Worm (Caenorhabditis elegans): Measurements from ENCODE around the gene F53F8.4.

F53F8.4 gene

ce11 chrV:20721934-20722333, 30.4 kb upstream of the F53F8.4 start, which contains the start of gene Y44A6C.2:
Y44A6C.2 (plus strand) TSS chrV:20722234.
- TF ChIP-seq C06A6.2 (GFP tag; conservative IDR thresholded peaks at IDR 0.05) = no peak
- no peak for TF ChIP-seq Y56A3A.18 (GFP tag; IDR thresholded peaks at IDR 0.05)
- no peak for TF ChIP-seq pha-4 (tag; optimal IDR thresholded peaks at IDR 0.05)
- TF ChIP-seq F33H1.4 (GFP tag; IDR thresholded peaks at IDR 0.05) = no peak
- no peak for TF ChIP-seq madf-6 (GFP tag; IDR thresholded peaks at IDR 0.05)
- TF ChIP-seq ekl-4 (GFP tag; IDR thresholded peaks at IDR 0.05) = no peak
- TF ChIP-seq Y53F4B.3 (GFP tag; IDR thresholded peaks at IDR 0.05) = no peak
- no peak for TF ChIP-seq Y53G8AR.9 (GFP tag; conservative IDR thresholded peaks at IDR 0.05)
- TF ChIP-seq chd-7 (tag; optimal IDR thresholded peaks at IDR 0.05) = no peak
- TF ChIP-seq die-1 (tag; optimal IDR thresholded peaks at IDR 0.05) = no peak

- no peak for TF ChIP-seq sptf-2 (GFP tag; optimal IDR thresholded peaks at IDR 0.05)
- no peak for TF ChIP-seq madf-10 (tag; optimal IDR thresholded peaks at IDR 0.05)
- TF ChIP-seq lin-26 (GFP tag; IDR thresholded peaks at IDR 0.05) = no peak
- TF ChIP-seq pbrm-1 (GFP tag; IDR thresholded peaks at IDR 0.05) = no peak
- no peak for TF ChIP-seq sdz-38 (tag; optimal IDR thresholded peaks at IDR 0.05)
- TF ChIP-seq F22D6.2 (tag; optimal IDR thresholded peaks at IDR 0.05) = no peak
- TF ChIP-seq chd-7 (tag; optimal IDR thresholded peaks at IDR 0.05) = no peak
- TF ChIP-seq F55B11.4 (tag; optimal IDR thresholded peaks at IDR 0.05; ENCODE audit: borderline replicate concordance, insufficient read depth) = no peak
- TF ChIP-seq Y95B8A.8 (GFP tag; IDR thresholded peaks at IDR 0.05) = no peak
- TF ChIP-seq B0019.2 (GFP tag; conservative IDR thresholded peaks at IDR 0.05) = no peak
- TF ChIP-seq dpl-1 (GFP tag; optimal IDR thresholded peaks at IDR 0.05) = no peak
- 0 out of 2 replicates have a peak, but pooled peaks have one; percentile 22 for TF ChIP-seq B0336.3 (GFP tag; IDR thresholded peaks at IDR 0.05)
- TF ChIP-seq ztf-22 (GFP tag; optimal IDR thresholded peaks at IDR 0.05) = peak; percentile 7
- no peak for TF ChIP-seq tbx-9 (tag; optimal IDR thresholded peaks at IDR 0.05; ENCODE audit: borderline replicate concordance)
- TF ChIP-seq T07F8.4 (tag; optimal IDR thresholded peaks at IDR 0.05) = no peak
- no peak for TF ChIP-seq atf-7 (tag; optimal IDR thresholded peaks at IDR 0.05)
- TF ChIP-seq nfyb-1 (GFP tag; IDR thresholded peaks at IDR 0.05) = 0 out of 2 replicates have a peak, but pooled peaks have one; percentile 66
- peak; percentile 50 for TF ChIP-seq ama-1 (optimal IDR thresholded peaks at IDR 0.05)
- no peak for TF ChIP-seq ama-1 (GFP tag; optimal IDR thresholded peaks at IDR 0.05)
- no peak for TF ChIP-seq Y53G8AR.9 (GFP tag; conservative IDR thresholded peaks at IDR 0.05)
- TF ChIP-seq C17E4.6 (GFP tag; IDR thresholded peaks at IDR 0.05) = no peak
- no peak for TF ChIP-seq zfh-2 (GFP tag; conservative IDR thresholded peaks at IDR 0.05)
- TF ChIP-seq nhr-179 (tag; optimal IDR thresholded peaks at IDR 0.05) = no peak
- TF ChIP-seq fkh-3 (tag; optimal IDR thresholded peaks at IDR 0.05) = no peak
- TF ChIP-seq Y53F4B.3 (GFP tag; IDR thresholded peaks at IDR 0.05) = no peak
- no peak for TF ChIP-seq ztf-25 (GFP tag; IDR thresholded peaks at IDR 0.05)
- no peak for TF ChIP-seq rec-8 (tag; optimal IDR thresholded peaks at IDR 0.05)
- no peak for TF ChIP-seq madf-6 (GFP tag; IDR thresholded peaks at IDR 0.05)
- no peak for TF ChIP-seq dox-1 (GFP tag; IDR thresholded peaks at IDR 0.05)
- no peak for TF ChIP-seq F23B12.7 (tag; optimal IDR thresholded peaks at IDR 0.05; ENCODE audit: insufficient read depth)
- no peak for TF ChIP-seq rcor-1 (GFP tag; IDR thresholded peaks at IDR 0.05)
- no peak for TF ChIP-seq somi-1 (GFP tag; optimal IDR thresholded peaks at IDR 0.05)
- no peak for TF ChIP-seq unc-130 (GFP tag; optimal IDR thresholded peaks at IDR 0.05)
- no peak for TF ChIP-seq nhr-27 (tag; optimal IDR thresholded peaks at IDR 0.05)
- TF ChIP-seq nfya-2 (GFP tag; IDR thresholded peaks at IDR 0.05) = no peak
- TF ChIP-seq hlh-26 (GFP tag; conservative IDR thresholded peaks at IDR 0.05) = no peak
- TF ChIP-seq hlh-12 (tag; optimal IDR thresholded peaks at IDR 0.05) = no peak
- TF ChIP-seq sea-2 (GFP tag; IDR thresholded peaks at IDR 0.05) = no peak
- peak; percentile 20 for TF ChIP-seq F52B5.7 (tag; optimal IDR thresholded peaks at IDR 0.05)
- TF ChIP-seq ztf-28 (GFP tag; IDR thresholded peaks at IDR 0.05) = no peak
- no peak for TF ChIP-seq pha-4 (tag; optimal IDR thresholded peaks at IDR 0.05)
- peak; percentile 15 for TF ChIP-seq tlf-1 (GFP tag; optimal IDR thresholded peaks at IDR 0.05)
These were observed 25.5 kb upstream of the F53F8.4 start for ce11 chrV:20716830-20717441.
